Fruit fly (Drosophila melanogaster) whole organism, embryonic: Measurements from ENCODE around the gene Syx5.

Experiments
- BtbVII ChIP-seq: fragments of 200-800 bp; sonication (Bioruptor generic); optimal IDR thresholded peaks from 3 replicates; lab custom pipeline; 2017; ENCODE audit warnings: missing biosample characterization, mild to moderate bottlenecking, missing genetic modification characterization
- Bteb2 ChIP-seq: fragments of 200-800 bp; sonication (Bioruptor generic); optimal IDR thresholded peaks from 2 replicates; lab custom pipeline; 2016; ENCODE audit warnings: missing biosample characterization, missing genetic modification characterization
- CG10462 ChIP-seq: fragments of 200-800 bp; sonication (Bioruptor generic); optimal IDR thresholded peaks from 2 replicates; lab custom pipeline; 2016; ENCODE audit warnings: missing biosample characterization, missing genetic modification characterization
- CG10565 ChIP-seq: fragments of 200-800 bp; sonication (Bioruptor generic); optimal IDR thresholded peaks from 3 replicates; lab custom pipeline; 2016; ENCODE audit warnings: missing biosample characterization, mild to moderate bottlenecking, missing genetic modification characterization
- CG10979 ChIP-seq: fragments of 200-800 bp; sonication (Bioruptor generic); optimal IDR thresholded peaks from 2 replicates; lab custom pipeline; 2018; ENCODE audit warnings: missing biosample characterization, mild to moderate bottlenecking, missing genetic modification characterization, moderate library complexity
- CG11085 ChIP-seq: fragments of 200-800 bp; sonication (Bioruptor generic); IDR thresholded peaks from 2 replicates; pipeline ENCODE4 v1.3.6; 2022; ENCODE audit warnings: missing biosample characterization, missing genetic modification characterization
- CG12769 ChIP-seq: fragments of 200-800 bp; sonication (Bioruptor generic); optimal IDR thresholded peaks from 2 replicates; lab custom pipeline; 2019; ENCODE audit warnings: missing biosample characterization, mild to moderate bottlenecking, missing genetic modification characterization, moderate library complexity
- CG14860 ChIP-seq: fragments of 200-800 bp; sonication (Bioruptor generic); IDR thresholded peaks from 3 replicates; pipeline ENCODE4 v1.3.6; 2022; ENCODE audit warnings: missing biosample characterization, missing genetic modification characterization; ENCODE audit not compliant: partially characterized antibody
- CG15601 ChIP-seq: fragments of 200-800 bp; sonication (Bioruptor generic); optimal IDR thresholded peaks from 3 replicates; lab custom pipeline; 2019; ENCODE audit warnings: missing biosample characterization, mild to moderate bottlenecking, missing genetic modification characterization, moderate library complexity
- CG30020 ChIP-seq: fragments of 200-800 bp; optimal IDR thresholded peaks from 2 replicates; lab custom pipeline; 2019; ENCODE audit warnings: missing biosample characterization, mild to moderate bottlenecking, missing genetic modification characterization, moderate library complexity
- CG30403 ChIP-seq: fragments of 200-800 bp; sonication (Bioruptor generic); optimal IDR thresholded peaks from 3 replicates; lab custom pipeline; 2016; ENCODE audit warnings: missing biosample characterization, missing genetic modification characterization
- CG3163 ChIP-seq: fragments of 200-800 bp; sonication (Bioruptor generic); optimal IDR thresholded peaks from 3 replicates; lab custom pipeline; 2016; ENCODE audit warnings: missing biosample characterization, missing genetic modification characterization
- CG3995 ChIP-seq: fragments of 200-800 bp; sonication (Bioruptor generic); optimal IDR thresholded peaks from 3 replicates; lab custom pipeline; 2016; ENCODE audit warnings: missing biosample characterization, missing genetic modification characterization
- CG4282 ChIP-seq: fragments of 200-800 bp; sonication (Bioruptor generic); optimal IDR thresholded peaks from 2 replicates; lab custom pipeline; 2016; ENCODE audit warnings: missing biosample characterization, missing genetic modification characterization
- CG5953 ChIP-seq: fragments of 200-800 bp; sonication (Bioruptor generic); IDR thresholded peaks from 2 replicates; pipeline ENCODE4 v1.3.6; 2022; ENCODE audit warnings: missing biosample characterization, missing genetic modification characterization
- CG6765 ChIP-seq: fragments of 200-800 bp; sonication (Bioruptor generic); optimal IDR thresholded peaks from 3 replicates; lab custom pipeline; 2017; ENCODE audit warnings: missing biosample characterization, mild to moderate bottlenecking, missing genetic modification characterization
- CG6791 ChIP-seq: fragments of 200-800 bp; sonication (Bioruptor generic); IDR thresholded peaks from 3 replicates; pipeline ENCODE4 v1.3.6; 2022; ENCODE audit warnings: missing biosample characterization, missing genetic modification characterization; ENCODE audit not compliant: partially characterized antibody
- CG7357 ChIP-seq: fragments of 200-800 bp; sonication (Bioruptor generic); IDR thresholded peaks from 3 replicates; pipeline ENCODE4 v1.3.6; 2022; ENCODE audit warnings: missing biosample characterization, missing genetic modification characterization
- Chrac-16 ChIP-seq: fragments of 200-800 bp; sonication (Bioruptor generic); optimal IDR thresholded peaks from 3 replicates; lab custom pipeline; 2016; ENCODE audit warnings: missing biosample characterization, missing genetic modification characterization
- Dfd ChIP-seq, 2 experiments: fragments of >200 bp; optimal IDR thresholded peaks; 2 replicates each; lab custom pipeline; 2017; ENCODE audit warnings: missing biosample characterization in 2 of 2, missing genetic modification characterization in 2 of 2
- Dip3 ChIP-seq: fragments of 200-800 bp; sonication (Bioruptor generic); optimal IDR thresholded peaks from 3 replicates; lab custom pipeline; 2016; ENCODE audit warnings: missing biosample characterization, missing genetic modification characterization
- H15 ChIP-seq: fragments of 200-800 bp; sonication (Bioruptor generic); IDR thresholded peaks from 3 replicates; pipeline ENCODE4 v1.3.6; 2022; ENCODE audit warnings: missing biosample characterization, missing genetic modification characterization
- HLH54F ChIP-seq: fragments of 200-800 bp; sonication (Bioruptor generic); optimal IDR thresholded peaks from 3 replicates; lab custom pipeline; 2016; ENCODE audit warnings: missing biosample characterization, missing genetic modification characterization
- Hey ChIP-seq: fragments of 200-800 bp; sonication (Bioruptor generic); optimal IDR thresholded peaks from 3 replicates; lab custom pipeline; 2018; ENCODE audit warnings: missing biosample characterization, mild to moderate bottlenecking, missing genetic modification characterization
- Hr39 ChIP-seq: fragments of >200 bp; optimal IDR thresholded peaks from 2 replicates; lab custom pipeline; 2017
- MTF-1 ChIP-seq: fragments of 200-800 bp; sonication (Bioruptor generic); optimal IDR thresholded peaks from 2 replicates; lab custom pipeline; 2018; ENCODE audit warnings: missing biosample characterization, mild to moderate bottlenecking, missing genetic modification characterization, borderline replicate concordance
- NC2α ChIP-seq: fragments of 200-800 bp; sonication (Bioruptor generic); optimal IDR thresholded peaks from 2 replicates; lab custom pipeline; 2016; ENCODE audit warnings: missing biosample characterization, missing genetic modification characterization
- NFAT ChIP-seq: fragments of 200-800 bp; sonication (Bioruptor generic); IDR thresholded peaks from 2 replicates; pipeline ENCODE4 v1.3.6; 2022; ENCODE audit warnings: missing biosample characterization, missing genetic modification characterization
- Nf-YC ChIP-seq: fragments of 200-800 bp; optimal IDR thresholded peaks from 3 replicates; lab custom pipeline; 2019; ENCODE audit warnings: missing biosample characterization, mild to moderate bottlenecking, missing genetic modification characterization, moderate library complexity
- NfI ChIP-seq: fragments of 200-800 bp; sonication (Bioruptor generic); optimal IDR thresholded peaks from 3 replicates; lab custom pipeline; 2018; ENCODE audit warnings: missing biosample characterization, mild to moderate bottlenecking, missing genetic modification characterization, moderate library complexity
- Optix ChIP-seq: fragments of 200-800 bp; sonication (Bioruptor generic); IDR thresholded peaks from 3 replicates; pipeline ENCODE4 v1.3.6; 2022; ENCODE audit warnings: missing biosample characterization, missing genetic modification characterization
- Sox102F ChIP-seq: fragments of 200-800 bp; sonication (Bioruptor generic); optimal IDR thresholded peaks from 2 replicates; lab custom pipeline; 2018; ENCODE audit warnings: missing biosample characterization, mild to moderate bottlenecking, missing genetic modification characterization, moderate library complexity
- Stat92E ChIP-seq, 3 experiments: fragments of >200 bp in 2 of 3; fragments of 200-800 bp in 1 of 3; sonication (Bioruptor generic) in 1 of 3; optimal IDR thresholded peaks; 2 replicates each; lab custom pipeline; 2017 to 2019; ENCODE audit warnings: missing biosample characterization in 3 of 3, missing genetic modification characterization in 3 of 3, mild to moderate bottlenecking in 1 of 3, moderate library complexity in 1 of 3
- Xbp1 ChIP-seq: fragments of 200-800 bp; sonication (Bioruptor generic); optimal IDR thresholded peaks from 3 replicates; lab custom pipeline; 2016; ENCODE audit warnings: missing biosample characterization, mild to moderate bottlenecking, missing genetic modification characterization
- ato ChIP-seq: fragments of 200-800 bp; sonication (Bioruptor generic); IDR thresholded peaks from 2 replicates; pipeline ENCODE4 v1.3.6; 2022; ENCODE audit warnings: missing biosample characterization, missing genetic modification characterization; ENCODE audit not compliant: partially characterized antibody
- cas ChIP-seq: fragments of 200-800 bp; sonication (Bioruptor generic); IDR thresholded peaks from 2 replicates; pipeline ENCODE4 v1.3.6; 2022; ENCODE audit warnings: missing biosample characterization, missing genetic modification characterization
- chn ChIP-seq: fragments of 200-800 bp; sonication (Bioruptor generic); optimal IDR thresholded peaks from 2 replicates; lab custom pipeline; 2016; ENCODE audit warnings: missing biosample characterization, missing genetic modification characterization
- crp ChIP-seq, 2 experiments: fragments of 200-800 bp; sonication (Bioruptor generic); optimal IDR thresholded peaks; 2 replicates in 1 of 2; 3 replicates in 1 of 2; lab custom pipeline; 2017; ENCODE audit warnings: missing biosample characterization in 2 of 2, missing genetic modification characterization in 2 of 2, mild to moderate bottlenecking in 1 of 2, moderate library complexity in 1 of 2
- cwo ChIP-seq: fragments of 200-800 bp; sonication (Bioruptor generic); optimal IDR thresholded peaks from 3 replicates; lab custom pipeline; 2017; ENCODE audit warnings: missing biosample characterization, missing genetic modification characterization, mild to moderate bottlenecking, moderate library complexity, missing genetic modification reagents
- dimm ChIP-seq: fragments of 200-800 bp; sonication (Bioruptor generic); IDR thresholded peaks from 2 replicates; pipeline ENCODE4 v1.3.6; 2022; ENCODE audit warnings: missing biosample characterization, missing genetic modification characterization
- hth ChIP-seq: fragments of >200 bp; optimal IDR thresholded peaks from 2 replicates; lab custom pipeline; 2017; ENCODE audit warnings: inconsistent platforms
- luna ChIP-seq: fragments of 200-800 bp; sonication (Bioruptor generic); optimal IDR thresholded peaks from 2 replicates; lab custom pipeline; 2016; ENCODE audit warnings: missing biosample characterization, missing genetic modification characterization
- otp ChIP-seq: fragments of 200-800 bp; sonication (Bioruptor generic); IDR thresholded peaks from 3 replicates; pipeline ENCODE4, ENCODE4 v1.3.6; 2022; ENCODE audit warnings: missing biosample characterization, missing genetic modification characterization
- phol ChIP-seq: fragments of 200-800 bp; sonication (Bioruptor generic); optimal IDR thresholded peaks from 3 replicates; lab custom pipeline; 2018; ENCODE audit warnings: missing biosample characterization, mild to moderate bottlenecking, missing genetic modification characterization, moderate library complexity
- pita ChIP-seq: fragments of 200-800 bp; sonication (Bioruptor generic); optimal IDR thresholded peaks from 2 replicates; lab custom pipeline; 2017; ENCODE audit warnings: missing biosample characterization, mild to moderate bottlenecking, missing genetic modification characterization
- run ChIP-seq: fragments of 200-800 bp; sonication (Bioruptor generic); optimal IDR thresholded peaks from 3 replicates; lab custom pipeline; 2018; ENCODE audit warnings: missing biosample characterization, mild to moderate bottlenecking, missing genetic modification characterization
- sc ChIP-seq, 3 experiments: fragments of >200 bp in 2 of 3; fragments of 200-800 bp in 1 of 3; sonication (Bioruptor generic) in 1 of 3; optimal IDR thresholded peaks; 2 replicates in 2 of 3; 3 replicates in 1 of 3; lab custom pipeline; 2017; ENCODE audit warnings: mild to moderate bottlenecking in 1 of 3, missing biosample characterization in 1 of 3, missing genetic modification characterization in 1 of 3, missing genetic modification reagents in 1 of 3
- sim ChIP-seq: fragments of 200-800 bp; sonication (Bioruptor generic); IDR thresholded peaks from 2 replicates; pipeline ENCODE4 v1.3.6; 2022; ENCODE audit warnings: missing biosample characterization, missing genetic modification characterization
- sna ChIP-seq: fragments of 200-800 bp; sonication (Bioruptor generic); IDR thresholded peaks from 2 replicates; pipeline ENCODE4 v1.3.6; 2022; ENCODE audit warnings: missing biosample characterization, missing genetic modification characterization; ENCODE audit not compliant: partially characterized antibody
- sr ChIP-seq: fragments of 200-800 bp; sonication (Bioruptor generic); IDR thresholded peaks from 3 replicates; pipeline ENCODE4 v1.3.6; 2022; ENCODE audit warnings: missing biosample characterization, missing genetic modification characterization

Gene Syx5

dm6 chr2L:16329102-16329520, 22.0 kb downstream of the Syx5 start, which contains the start of gene mRpL4 (continued):
- TF ChIP-seq Stat92E (GFP tag; optimal IDR thresholded peaks at IDR 0.05; lab: Kevin White, UChicago) = no peak
- TF ChIP-seq crp (GFP tag; optimal IDR thresholded peaks at IDR 0.05; lab: Kevin White, UChicago) = peak in 1 of 2 experiments; percentile 31
- no peak for TF ChIP-seq Hey (tag; lab: Kevin White, UChicago)
- no peak for TF ChIP-seq CG6765 (GFP tag; lab: Kevin White, UChicago)
- TF ChIP-seq CG10565 (GFP tag; lab: Kevin White, UChicago) = no peak
- TF ChIP-seq MTF-1 = no peak
- TF ChIP-seq sna (GFP tag; lab: Robert Waterston, UW) = peak; percentile 99
- peak; percentile 89 for TF ChIP-seq Dip3
- TF ChIP-seq CG10462 (GFP tag; lab: Kevin White, UChicago) = peak; percentile 52
- no peak for TF ChIP-seq sim (GFP tag; lab: Robert Waterston, UW)
- peak; percentile 82 for TF ChIP-seq CG4282
- TF ChIP-seq sc (optimal IDR thresholded peaks at IDR 0.05; lab: Kevin White, UChicago) = no peak
- peak; percentile 13 for TF ChIP-seq sc (GFP tag; optimal IDR thresholded peaks at IDR 0.05; lab: Kevin White, UChicago)
- peak; percentile 29 for TF ChIP-seq luna (GFP tag; lab: Kevin White, UChicago)
- TF ChIP-seq chn (GFP tag; lab: Kevin White, UChicago) = peak; percentile 80
- peak; percentile 69 for TF ChIP-seq NfI (GFP tag; lab: Kevin White, UChicago)
- TF ChIP-seq Optix (GFP tag; lab: Robert Waterston, UW) = peak; percentile 39; the same call in 2 of the 3 replicates
- TF ChIP-seq sr (GFP tag; lab: Robert Waterston, UW) = no peak
- peak; percentile 32 for TF ChIP-seq CG15601 (tag; lab: Kevin White, UChicago)
- TF ChIP-seq CG11085 (GFP tag; lab: Robert Waterston, UW) = 0 out of 2 replicates have a peak, but pooled peaks have one; percentile 18
- peak; percentile 65; the same call in 2 of the 3 replicates for TF ChIP-seq H15 (GFP tag; lab: Robert Waterston, UW)
- TF ChIP-seq cwo = no peak
- 0 out of 3 replicates have a peak, but pooled peaks have one; percentile 33 for TF ChIP-seq otp
- no peak for TF ChIP-seq dimm (GFP tag; lab: Robert Waterston, UW)
- peak; percentile 99 for TF ChIP-seq CG6791 (GFP tag; lab: Robert Waterston, UW)
- peak; percentile 82 for TF ChIP-seq HLH54F
- TF ChIP-seq Sox102F (GFP tag; lab: Kevin White, UChicago) = peak; percentile 62
- TF ChIP-seq CG3995 (GFP tag; lab: Kevin White, UChicago) = peak; percentile 87
- no peak for TF ChIP-seq pita
- TF ChIP-seq hth (lab: Kevin White, UChicago) = no peak
- TF ChIP-seq CG14860 (GFP tag; lab: Robert Waterston, UW) = peak; percentile 99
- peak; percentile 64; the same call in 1 of the 2 replicates for TF ChIP-seq cas (GFP tag; lab: Robert Waterston, UW)
- TF ChIP-seq BtbVII (GFP tag; lab: Kevin White, UChicago) = no peak
- peak; percentile 79 for TF ChIP-seq phol (tag; lab: Kevin White, UChicago)
- TF ChIP-seq CG30020 (tag; lab: Kevin White, UChicago) = peak; percentile 74
- peak; percentile 76 for TF ChIP-seq Chrac-16 (GFP tag; lab: Kevin White, UChicago)
- no peak for TF ChIP-seq CG7357 (GFP tag; lab: Robert Waterston, UW)
- peak; percentile 99 for TF ChIP-seq ato (GFP tag; lab: Robert Waterston, UW)
- TF ChIP-seq CG5953 = peak; percentile 51; the same call in 1 of the 2 replicates
- TF ChIP-seq CG3163 = peak; percentile 58
- peak; percentile 83 for TF ChIP-seq NFAT
- TF ChIP-seq Dfd (GFP tag; optimal IDR thresholded peaks at IDR 0.05; lab: Kevin White, UChicago) = no peak
- no peak for TF ChIP-seq Nf-YC
- TF ChIP-seq NC2α (GFP tag; lab: Kevin White, UChicago) = peak; percentile 13
- no peak for TF ChIP-seq run (tag; lab: Kevin White, UChicago)
- peak; percentile 50 for TF ChIP-seq CG10979 (tag; lab: Kevin White, UChicago)
- TF ChIP-seq CG30403 (GFP tag; lab: Kevin White, UChicago) = peak; percentile 83
- peak; percentile 81 for TF ChIP-seq Xbp1
- no peak for TF ChIP-seq Hr39 (lab: Kevin White, UChicago)
- TF ChIP-seq Bteb2 (GFP tag; lab: Kevin White, UChicago) = peak; percentile 59
- peak; percentile 56 for TF ChIP-seq CG12769 (tag; lab: Kevin White, UChicago)
